Fruit fly (Drosophila melanogaster): Measurements from ENCODE around the gene Kul.

Kul gene

dm6 chr3R:29749304-29750066 is 23.9 kb downstream of the Kul start (continued):
- TF ChIP-seq Sox100B (GFP tag; optimal IDR thresholded peaks at IDR 0.05) = no peak
- no peak for TF ChIP-seq ato (GFP tag; IDR thresholded peaks at IDR 0.05; ENCODE audit: partially characterized antibody)
- no peak for TF ChIP-seq zfh2 (GFP tag; optimal IDR thresholded peaks at IDR 0.05)
- 0 out of 2 replicates have a peak, but pooled peaks have one; percentile 34 for TF ChIP-seq nerfin-2 (GFP tag; IDR thresholded peaks at IDR 0.05; ENCODE audit: partially characterized antibody)
- no peak for TF ChIP-seq CG3407 (GFP tag; optimal IDR thresholded peaks at IDR 0.05)
- TF ChIP-seq CG3163 (GFP tag; optimal IDR thresholded peaks at IDR 0.05) = no peak
- TF ChIP-seq slbo (GFP tag; IDR thresholded peaks at IDR 0.05) = no peak
- 0 out of 2 replicates have a peak, but pooled peaks have one; percentile 2 for TF ChIP-seq CG10366 (GFP tag; IDR thresholded peaks at IDR 0.05)
- no peak for TF ChIP-seq tx (GFP tag; optimal IDR thresholded peaks at IDR 0.05)
- peak; percentile 90 for TF ChIP-seq CG4360 (GFP tag; IDR thresholded peaks at IDR 0.05)
- no peak for TF ChIP-seq lbe (GFP tag; optimal IDR thresholded peaks at IDR 0.05)
- TF ChIP-seq esg (GFP tag; conservative IDR thresholded peaks at IDR 0.05) = no peak
- TF ChIP-seq MBD-R2 (GFP tag; IDR thresholded peaks at IDR 0.05) = 0 out of 2 replicates have a peak, but pooled peaks have one; percentile 33
- TF ChIP-seq Xbp1 (GFP tag; optimal IDR thresholded peaks at IDR 0.05) = no peak
- TF ChIP-seq repo (GFP tag; optimal IDR thresholded peaks at IDR 0.05) = no peak
- TF ChIP-seq HmgD (GFP tag; optimal IDR thresholded peaks at IDR 0.05) = no peak
- TF ChIP-seq CG3838 (GFP tag; optimal IDR thresholded peaks at IDR 0.05) = no peak
- TF ChIP-seq gcm (GFP tag; optimal IDR thresholded peaks at IDR 0.05) = no peak
- TF ChIP-seq tna (GFP tag; IDR thresholded peaks at IDR 0.05; ENCODE audit: partially characterized antibody) = no peak
- no peak for TF ChIP-seq CG12104 (GFP tag; optimal IDR thresholded peaks at IDR 0.05)
- TF ChIP-seq CG3847 (GFP tag; IDR thresholded peaks at IDR 0.05) = no peak
- TF ChIP-seq dpn (GFP tag; optimal IDR thresholded peaks at IDR 0.05) = no peak
- no peak for TF ChIP-seq CG11093 (GFP tag; IDR thresholded peaks at IDR 0.05)
- no peak for TF ChIP-seq chinmo (GFP tag; IDR thresholded peaks at IDR 0.05; ENCODE audit: partially characterized antibody)
- no peak for TF ChIP-seq Sox102F (GFP tag; optimal IDR thresholded peaks at IDR 0.05)
- TF ChIP-seq CG7556 (GFP tag; optimal IDR thresholded peaks at IDR 0.05) = no peak
- no peak for TF ChIP-seq Dbx (GFP tag; IDR thresholded peaks at IDR 0.05)
- TF ChIP-seq CG31388 (GFP tag; optimal IDR thresholded peaks at IDR 0.05) = no peak
- 0 out of 3 replicates have a peak, but pooled peaks have one; percentile 26 for TF ChIP-seq CG6175 (GFP tag; IDR thresholded peaks at IDR 0.05)
- no peak for TF ChIP-seq CG9437 (GFP tag; optimal IDR thresholded peaks at IDR 0.05)
- no peak for TF ChIP-seq tap (tag; optimal IDR thresholded peaks at IDR 0.05)
- no peak for TF ChIP-seq tgo (GFP tag; IDR thresholded peaks at IDR 0.05)
- no peak for TF ChIP-seq CG6254 (GFP tag; optimal IDR thresholded peaks at IDR 0.05)
- TF ChIP-seq CG4617 (GFP tag; optimal IDR thresholded peaks at IDR 0.05; ENCODE audit: borderline replicate concordance) = peak; percentile 67
- TF ChIP-seq D19A (tag; optimal IDR thresholded peaks at IDR 0.05) = no peak
- TF ChIP-seq gem (tag; optimal IDR thresholded peaks at IDR 0.05) = no peak
- no peak for TF ChIP-seq gsb-n (tag; optimal IDR thresholded peaks at IDR 0.05)
- TF ChIP-seq CG18599 (GFP tag; optimal IDR thresholded peaks at IDR 0.05) = no peak
- no peak for TF ChIP-seq Awh (GFP tag; IDR thresholded peaks at IDR 0.05)
- TF ChIP-seq Neu2 (GFP tag; optimal IDR thresholded peaks at IDR 0.05; ENCODE audit: borderline replicate concordance) = no peak
- TF ChIP-seq oc (tag; optimal IDR thresholded peaks at IDR 0.05) = no peak
- TF ChIP-seq CG1647 (GFP tag; optimal IDR thresholded peaks at IDR 0.05) = no peak
- no peak for TF ChIP-seq CG11398 (GFP tag; optimal IDR thresholded peaks at IDR 0.05)
- TF ChIP-seq CG6654 (GFP tag; optimal IDR thresholded peaks at IDR 0.05) = no peak
- no peak for TF ChIP-seq CG12236 (GFP tag; optimal IDR thresholded peaks at IDR 0.05)
- TF ChIP-seq fd96Cb (tag; optimal IDR thresholded peaks at IDR 0.05) = no peak
- no peak for TF ChIP-seq usp (GFP tag; optimal IDR thresholded peaks at IDR 0.05)
- TF ChIP-seq cg (GFP tag; optimal IDR thresholded peaks at IDR 0.05) = peak; percentile 95
- no peak for TF ChIP-seq amos (GFP tag; IDR thresholded peaks at IDR 0.05; ENCODE audit: partially characterized antibody)

Data from whole organism, embryonic.